Fruit fly (Drosophila melanogaster): Measurements from ENCODE around the gene FeCH.
A peak's percentile ranks its signal among the peaks of the same experiment; 100 is the strongest.

Gene FeCH

DNA sequence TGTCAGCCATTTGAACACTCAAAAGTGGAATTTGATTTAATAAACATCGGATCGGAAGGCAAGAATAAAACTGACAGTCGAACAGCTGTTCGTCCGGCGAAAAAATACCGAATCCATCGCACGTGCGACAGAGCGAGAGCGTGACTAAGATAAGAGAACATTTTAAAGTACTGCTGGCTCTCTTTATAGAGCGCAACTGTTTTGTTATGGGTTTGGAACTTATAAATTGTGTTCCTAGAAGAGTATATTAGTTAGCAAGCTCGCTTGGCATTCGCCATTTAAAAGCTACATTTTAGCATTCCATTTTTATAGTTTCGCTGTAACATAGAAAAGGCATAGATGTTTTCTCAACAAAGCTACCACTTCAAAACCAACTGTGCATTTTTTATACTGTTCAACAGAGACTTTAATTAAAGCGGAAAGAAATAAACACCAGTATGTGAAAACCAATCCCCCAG lies 2.0 kb downstream of the FeCH start, which contains the start of gene Rift:
Rift (minus strand) TSS at position 114 of the 458 bp plus-strand sequence.
- TF ChIP-seq D1 (tag; optimal IDR thresholded peaks at IDR 0.05) (no peak), CG8159 (tag; optimal IDR thresholded peaks at IDR 0.05) (peak; percentile 28), EcR (GFP tag; optimal IDR thresholded peaks at IDR 0.05) (no peak), Ets98B (GFP tag; IDR thresholded peaks at IDR 0.05) (peak; percentile 64), CG13204 (GFP tag; optimal IDR thresholded peaks at IDR 0.05) (no peak), CG15710 (tag; optimal IDR thresholded peaks at IDR 0.05) (peak; percentile 45), CG10348 (GFP tag; IDR thresholded peaks at IDR 0.05) (no peak), gl (tag; optimal IDR thresholded peaks at IDR 0.05) (peak; percentile 7), CG4496 (GFP tag; IDR thresholded peaks at IDR 0.05) (peak; percentile 72), Pif1B (GFP tag; optimal IDR thresholded peaks at IDR 0.05) (no peak), CG34367 (tag; optimal IDR thresholded peaks at IDR 0.05) (no peak), CG9948 (tag; optimal IDR thresholded peaks at IDR 0.05) (no peak), CG8301 (tag; optimal IDR thresholded peaks at IDR 0.05) (no peak), CG17806 (tag; optimal IDR thresholded peaks at IDR 0.05) (peak; percentile 36), CG14655 (GFP tag; optimal IDR thresholded peaks at IDR 0.05) (no peak), fd96Ca (GFP tag; IDR thresholded peaks at IDR 0.05) (no peak), CG12605 (GFP tag; IDR thresholded peaks at IDR 0.05) (peak; percentile 46), Pif1A (GFP tag; optimal IDR thresholded peaks at IDR 0.05) (no peak), rn (GFP tag; IDR thresholded peaks at IDR 0.05) (no peak), Snoo (tag; optimal IDR thresholded peaks at IDR 0.05) (peak; percentile 14), CG32121 (GFP tag; IDR thresholded peaks at IDR 0.05) (no peak)

DNA sequence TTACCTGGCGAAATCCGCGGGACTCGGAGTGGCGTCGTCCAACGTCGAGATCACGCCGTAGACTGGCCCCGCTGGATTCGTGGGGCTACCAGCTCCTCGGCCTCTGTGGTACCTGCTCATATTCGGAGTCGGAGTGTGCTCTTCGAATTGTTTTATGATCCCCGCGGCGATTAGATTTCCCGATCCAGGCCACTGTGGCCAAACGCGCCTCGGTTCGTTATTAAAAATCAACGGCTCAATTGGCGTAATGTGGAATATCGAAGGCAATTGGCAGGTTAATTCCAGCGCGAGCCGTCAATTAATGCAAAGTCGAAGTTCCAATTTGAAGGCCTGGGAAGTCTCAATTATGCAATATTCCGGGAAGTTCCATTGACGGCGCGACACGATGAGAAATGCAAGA lies 2.5 kb downstream of the FeCH start:
- no peak for TF ChIP-seq CG15710 (tag; optimal IDR thresholded peaks at IDR 0.05)
- TF ChIP-seq gl (tag; optimal IDR thresholded peaks at IDR 0.05), result no peak
- TF ChIP-seq CG9948 (tag; optimal IDR thresholded peaks at IDR 0.05), result no peak
- no peak for TF ChIP-seq CG8159 (tag; optimal IDR thresholded peaks at IDR 0.05)
- TF ChIP-seq fd96Ca (GFP tag; IDR thresholded peaks at IDR 0.05), result no peak
- TF ChIP-seq CG17806 (tag; optimal IDR thresholded peaks at IDR 0.05), result no peak
- no peak for TF ChIP-seq EcR (GFP tag; optimal IDR thresholded peaks at IDR 0.05)
- TF ChIP-seq Pif1B (GFP tag; optimal IDR thresholded peaks at IDR 0.05), result no peak
- TF ChIP-seq CG10348 (GFP tag; IDR thresholded peaks at IDR 0.05), result no peak
- TF ChIP-seq CG14655 (GFP tag; optimal IDR thresholded peaks at IDR 0.05), result no peak
- no peak for TF ChIP-seq Snoo (tag; optimal IDR thresholded peaks at IDR 0.05)
- TF ChIP-seq D1 (tag; optimal IDR thresholded peaks at IDR 0.05), result no peak
- no peak for TF ChIP-seq CG8301 (tag; optimal IDR thresholded peaks at IDR 0.05)
- no peak for TF ChIP-seq rn (GFP tag; IDR thresholded peaks at IDR 0.05)

DNA sequence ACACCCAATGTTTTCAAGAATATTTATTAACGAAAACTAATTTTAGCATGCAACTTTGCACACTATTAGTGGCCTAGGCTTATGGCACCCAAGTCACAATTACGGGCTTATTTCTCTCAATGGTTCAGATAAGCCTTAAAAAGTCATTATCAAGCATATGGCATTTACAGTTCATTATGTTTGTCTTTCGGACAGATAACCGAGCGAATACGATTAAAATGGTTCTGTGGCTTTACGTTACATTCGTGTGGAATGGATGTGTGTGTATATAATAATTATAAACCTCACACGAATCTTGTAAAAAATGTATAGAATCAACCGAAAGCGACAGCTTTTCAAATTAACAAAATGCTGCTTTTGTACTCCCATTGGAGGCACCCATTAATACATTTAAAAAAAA lies 3.5 kb downstream of the FeCH start:
- no peak for TF ChIP-seq CG34367 (tag; optimal IDR thresholded peaks at IDR 0.05)
- no peak for TF ChIP-seq Ets98B (GFP tag; IDR thresholded peaks at IDR 0.05)
- no peak for TF ChIP-seq fd96Ca (GFP tag; IDR thresholded peaks at IDR 0.05)
- no peak for TF ChIP-seq EcR (GFP tag; optimal IDR thresholded peaks at IDR 0.05)
- TF ChIP-seq CG13204 (GFP tag; optimal IDR thresholded peaks at IDR 0.05), result no peak

dm6 chr3R:31805228-31805738 lies 6.8 kb downstream of the FeCH start, which contains the start of the genes CG42233 and CG1971:
Gene CG42233 (minus strand): TSS chr3R:31805278.
Gene CG1971 (plus strand): TSS chr3R:31805468.
- TF ChIP-seq CG32121 (GFP tag; IDR thresholded peaks at IDR 0.05) (peak; percentile 17; the same call in 1 of the 2 replicates), Pif1A (GFP tag; optimal IDR thresholded peaks at IDR 0.05) (no peak), Snoo (tag; optimal IDR thresholded peaks at IDR 0.05) (no peak), gl (tag; optimal IDR thresholded peaks at IDR 0.05) (peak; percentile 26), CG8301 (tag; optimal IDR thresholded peaks at IDR 0.05) (no peak), CG14655 (GFP tag; optimal IDR thresholded peaks at IDR 0.05) (no peak), CG4496 (GFP tag; IDR thresholded peaks at IDR 0.05) (peak; percentile 66; the same call in 2 of the 3 replicates), CG34367 (tag; optimal IDR thresholded peaks at IDR 0.05) (no peak), Ets98B (GFP tag; IDR thresholded peaks at IDR 0.05) (peak; percentile 62; the same call in 1 of the 2 replicates), fd96Ca (GFP tag; IDR thresholded peaks at IDR 0.05) (peak; percentile 70; the same call in 2 of the 3 replicates), CG9948 (tag; optimal IDR thresholded peaks at IDR 0.05) (no peak), rn (GFP tag; IDR thresholded peaks at IDR 0.05) (peak; percentile 23; the same call in 1 of the 2 replicates), CG12605 (GFP tag; IDR thresholded peaks at IDR 0.05) (no peak), CG15710 (tag; optimal IDR thresholded peaks at IDR 0.05) (no peak), CG8159 (tag; optimal IDR thresholded peaks at IDR 0.05) (no peak)

DNA sequence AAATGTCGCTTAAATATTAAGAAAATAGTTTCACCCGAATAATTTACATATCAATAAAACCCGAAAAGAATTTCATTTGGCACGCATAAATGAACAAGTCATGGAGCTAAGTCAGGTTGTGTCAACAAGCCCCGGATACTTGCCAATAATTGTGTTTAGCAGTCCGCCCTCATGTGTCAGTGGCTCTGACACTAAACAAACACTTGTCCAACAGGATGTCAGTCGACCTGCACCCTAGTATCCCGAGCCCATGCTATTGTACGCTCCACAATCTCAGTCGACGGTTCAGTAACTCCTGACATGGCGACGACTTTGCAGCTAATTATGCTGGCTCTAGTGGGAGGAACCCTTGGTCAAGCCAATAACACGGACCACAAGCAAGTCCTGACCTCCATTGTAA lies 11.4 kb downstream of the FeCH start, which contains the start of gene Ir100a:
Ir100a (plus strand) TSS at position 301 of the 400 bp plus-strand sequence.
- TF ChIP-seq CG8301 (tag; optimal IDR thresholded peaks at IDR 0.05) (no peak), CG9948 (tag; optimal IDR thresholded peaks at IDR 0.05) (no peak), Ets98B (GFP tag; IDR thresholded peaks at IDR 0.05) (no peak), fd96Ca (GFP tag; IDR thresholded peaks at IDR 0.05) (no peak), CG8159 (tag; optimal IDR thresholded peaks at IDR 0.05) (no peak)

- 0 out of 3 replicates have a peak, but pooled peaks have one; percentile 27 for TF ChIP-seq CG4496 (GFP tag; IDR thresholded peaks at IDR 0.05)
- no peak for TF ChIP-seq CG8159 (tag; optimal IDR thresholded peaks at IDR 0.05)
- peak; percentile 18; the same call in 1 of the 2 replicates for TF ChIP-seq CG12605 (GFP tag; IDR thresholded peaks at IDR 0.05)
Observed at dm6 chr3R:31794457-31794856, 17.6 kb downstream of the FeCH start.
